Fruit fly (Drosophila melanogaster): ENCODE measurements around the gene fbl.
A peak's percentile ranks its signal among the peaks of the same experiment; 100 is the strongest.

Gene fbl

dm6 chr3L:20403493-20404379 is 19.5 kb downstream of the fbl start:
- TF ChIP-seq Myc (optimal IDR thresholded peaks at IDR 0.05) = no peak
- TF ChIP-seq psq (optimal IDR thresholded peaks at IDR 0.05) = peak; percentile 45

DNA sequence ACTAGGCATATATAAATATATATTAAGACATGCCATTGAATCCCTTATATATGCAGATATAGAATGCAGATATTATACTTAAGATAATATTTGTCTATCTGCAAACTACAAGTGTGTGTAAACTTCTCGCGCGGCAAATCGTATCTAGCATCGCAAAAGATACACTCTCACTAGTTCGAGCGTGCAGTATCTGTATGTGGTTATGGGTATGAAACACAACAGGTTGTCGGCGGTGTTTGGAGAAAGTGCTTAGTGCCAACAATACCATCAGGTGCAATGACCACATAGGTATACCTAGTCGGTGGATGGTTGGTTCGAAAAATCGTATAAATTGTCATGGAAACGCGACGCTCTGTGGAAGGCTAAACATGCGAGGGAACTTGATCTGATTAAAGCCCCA is 20.3 kb downstream of the fbl start:
- TF ChIP-seq insv (optimal IDR thresholded peaks at IDR 0.05) = no peak
- TF ChIP-seq Myc (optimal IDR thresholded peaks at IDR 0.05) = no peak

dm6 chr3L:20405337-20405887 is 21.2 kb downstream of the fbl start:
- TF ChIP-seq h (optimal IDR thresholded peaks at IDR 0.05) (no peak), insv (optimal IDR thresholded peaks at IDR 0.05) (no peak), psq (optimal IDR thresholded peaks at IDR 0.05) (no peak), Sin3A (optimal IDR thresholded peaks at IDR 0.05) (no peak), ttk (optimal IDR thresholded peaks at IDR 0.05) (no peak)

dm6 chr3L:20405971-20406948 is 22.0 kb downstream of the fbl start:
- TF ChIP-seq psq (optimal IDR thresholded peaks at IDR 0.05) (no peak), ttk (optimal IDR thresholded peaks at IDR 0.05) (no peak), h (optimal IDR thresholded peaks at IDR 0.05) (no peak), insv (optimal IDR thresholded peaks at IDR 0.05) (no peak)

DNA sequence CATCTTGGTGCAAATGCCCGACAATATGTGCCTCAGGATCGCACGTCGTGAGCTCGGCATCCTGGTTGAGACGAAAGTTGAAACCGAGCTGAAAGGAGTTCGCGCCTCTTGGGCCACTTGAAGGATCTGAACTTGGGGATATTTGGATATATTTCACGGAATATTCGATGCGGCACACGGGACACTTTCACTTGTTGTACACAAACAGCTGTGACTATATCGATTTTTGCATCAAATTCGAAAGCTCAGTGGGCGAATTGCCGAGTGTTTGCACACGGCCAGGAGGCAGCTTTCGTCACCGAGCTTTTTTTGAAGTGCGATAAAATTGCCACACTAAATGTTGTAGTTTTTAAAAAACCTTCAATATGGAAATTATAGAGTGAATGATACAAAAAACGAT is 26.1 kb downstream of the fbl start, which contains the start of gene CG13248:
TSS of gene CG13248 (minus strand) at position 222 of the 400 bp plus-strand sequence.
- TF ChIP-seq Myc (optimal IDR thresholded peaks at IDR 0.05) = no peak
- TF ChIP-seq insv (optimal IDR thresholded peaks at IDR 0.05) = no peak
- TF ChIP-seq Sin3A (optimal IDR thresholded peaks at IDR 0.05) = no peak
- TF ChIP-seq h (optimal IDR thresholded peaks at IDR 0.05) = no peak
- no peak for TF ChIP-seq psq (optimal IDR thresholded peaks at IDR 0.05)
- no peak for TF ChIP-seq ttk (optimal IDR thresholded peaks at IDR 0.05)

DNA sequence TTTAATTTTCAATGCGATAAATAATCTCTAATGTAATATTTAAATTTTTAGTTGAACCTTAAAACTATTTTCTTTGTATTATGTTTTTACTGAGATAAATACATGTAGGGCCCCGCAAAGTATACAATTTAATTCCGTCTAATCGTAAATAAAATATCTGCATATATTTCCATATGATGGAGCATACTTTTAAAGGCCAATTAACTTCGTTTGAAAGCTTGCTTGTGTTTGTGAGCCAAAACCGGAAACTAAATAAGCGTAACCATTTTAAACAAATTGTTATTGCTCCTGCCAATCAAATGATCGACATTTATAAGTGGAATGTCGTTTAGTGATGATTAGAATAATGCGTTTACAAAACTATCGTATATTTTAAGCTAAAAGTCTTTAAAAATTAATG is 26.6 kb downstream of the fbl start:
- TF ChIP-seq psq (optimal IDR thresholded peaks at IDR 0.05) (no peak), h (optimal IDR thresholded peaks at IDR 0.05) (no peak), ttk (optimal IDR thresholded peaks at IDR 0.05) (no peak), Sin3A (optimal IDR thresholded peaks at IDR 0.05) (no peak)

DNA sequence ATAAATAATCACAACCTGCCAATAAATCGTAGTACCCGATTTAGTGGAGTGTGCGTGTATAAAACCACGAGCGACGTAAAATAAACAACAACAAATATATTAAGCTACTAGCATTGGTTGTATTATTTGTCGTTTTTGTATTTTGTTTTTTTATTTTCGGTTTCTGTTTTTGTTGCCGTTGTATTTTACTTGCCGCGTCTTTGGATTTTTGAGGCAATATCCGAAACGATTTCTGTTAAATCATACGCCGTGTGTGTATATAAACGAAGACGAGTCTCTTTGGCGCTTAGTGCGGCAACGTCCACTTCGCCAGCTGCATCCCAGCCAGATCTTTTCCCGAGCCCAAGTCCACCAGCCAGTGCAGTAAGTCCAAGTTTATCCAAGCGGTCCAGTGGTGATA is 29.1 kb downstream of the fbl start, which contains the start of gene zye:
TSS of gene zye (plus strand) at position 301 of the 400 bp plus-strand sequence.
- TF ChIP-seq ttk (optimal IDR thresholded peaks at IDR 0.05) = no peak
- TF ChIP-seq h (optimal IDR thresholded peaks at IDR 0.05) = no peak
- no peak for TF ChIP-seq Myc (optimal IDR thresholded peaks at IDR 0.05)
- no peak for TF ChIP-seq Sin3A (optimal IDR thresholded peaks at IDR 0.05)
- TF ChIP-seq psq (optimal IDR thresholded peaks at IDR 0.05) = no peak
- no peak for TF ChIP-seq insv (optimal IDR thresholded peaks at IDR 0.05)

- TF ChIP-seq h (optimal IDR thresholded peaks at IDR 0.05) (no peak), ttk (optimal IDR thresholded peaks at IDR 0.05) (no peak), Sin3A (optimal IDR thresholded peaks at IDR 0.05) (no peak), Myc (optimal IDR thresholded peaks at IDR 0.05) (no peak), psq (optimal IDR thresholded peaks at IDR 0.05) (no peak), insv (optimal IDR thresholded peaks at IDR 0.05) (no peak)
These were observed 41.7 kb downstream of the fbl start, which contains the start of gene CG5282 for dm6 chr3L:20425888-20426287. TSS of gene CG5282 (minus strand) at chr3L:20426071.

dm6 chr3L:20427449-20427848 is 43.2 kb downstream of the fbl start, which contains the start of gene CG5274:
TSS of gene CG5274 (minus strand) at chr3L:20427666.
- no peak for TF ChIP-seq insv (optimal IDR thresholded peaks at IDR 0.05)
- TF ChIP-seq psq (optimal IDR thresholded peaks at IDR 0.05) = no peak
- no peak for TF ChIP-seq h (optimal IDR thresholded peaks at IDR 0.05)
- no peak for TF ChIP-seq Sin3A (optimal IDR thresholded peaks at IDR 0.05)
- TF ChIP-seq Myc (optimal IDR thresholded peaks at IDR 0.05) = no peak
- no peak for TF ChIP-seq ttk (optimal IDR thresholded peaks at IDR 0.05)

DNA sequence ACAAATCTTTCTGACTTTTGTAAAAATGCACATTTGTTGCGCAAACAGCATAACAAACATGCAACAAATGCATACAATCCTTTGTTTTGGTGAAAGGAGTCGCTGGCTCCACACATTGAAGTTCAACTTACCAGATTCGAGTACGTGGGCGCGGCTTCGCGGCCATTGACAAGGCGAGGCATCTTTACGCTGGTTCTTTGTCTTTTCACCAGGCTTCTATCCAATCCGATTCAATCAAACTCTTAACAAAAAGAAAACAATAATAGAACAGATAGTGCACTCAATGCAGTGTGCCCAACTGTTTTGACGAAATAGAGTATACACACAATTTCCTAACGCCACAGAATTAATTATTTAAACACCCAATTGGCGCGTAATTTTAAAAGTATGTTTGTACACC is 46.0 kb downstream of the fbl start, which contains the start of gene CG5262:
TSS of gene CG5262 (minus strand) at position 294 of the 400 bp plus-strand sequence.
- no peak for TF ChIP-seq ttk (optimal IDR thresholded peaks at IDR 0.05)
- TF ChIP-seq insv (optimal IDR thresholded peaks at IDR 0.05) = no peak
- TF ChIP-seq psq (optimal IDR thresholded peaks at IDR 0.05) = no peak
- TF ChIP-seq Sin3A (optimal IDR thresholded peaks at IDR 0.05) = no peak
- TF ChIP-seq Myc (optimal IDR thresholded peaks at IDR 0.05) = no peak
- TF ChIP-seq h (optimal IDR thresholded peaks at IDR 0.05) = no peak

dm6 chr3L:20431619-20432018 is 47.4 kb downstream of the fbl start:
- TF ChIP-seq ttk (optimal IDR thresholded peaks at IDR 0.05) (no peak), psq (optimal IDR thresholded peaks at IDR 0.05) (no peak), insv (optimal IDR thresholded peaks at IDR 0.05) (no peak), Myc (optimal IDR thresholded peaks at IDR 0.05) (no peak)

dm6 chr3L:20432297-20432696 is 48.1 kb downstream of the fbl start, which contains the start of the genes Las and Psn:
TSS of gene Las (minus strand) at chr3L:20432361.
TSS of gene Psn (plus strand) at chr3L:20432468.
- TF ChIP-seq Sin3A (optimal IDR thresholded peaks at IDR 0.05) (no peak), insv (optimal IDR thresholded peaks at IDR 0.05) (no peak), psq (optimal IDR thresholded peaks at IDR 0.05) (no peak), ttk (optimal IDR thresholded peaks at IDR 0.05) (no peak), Myc (optimal IDR thresholded peaks at IDR 0.05) (no peak), h (optimal IDR thresholded peaks at IDR 0.05) (no peak)

Data from Kc167 (cell line).